Worm (Caenorhabditis elegans) whole organism, young adult: ENCODE results near the gene nhr-243.

ENCODE experiments used
- B0035.1 ChIP-seq: sonication (generic microtip); optimal IDR thresholded peaks from 2 replicates; lab custom pipeline; 2016; ENCODE audit warnings: missing genetic modification characterization, mild to moderate bottlenecking, missing compliant biosample characterization, missing genotype, missing genetic modification reagents
- C17E4.6 ChIP-seq: fragments of 200-800 bp; sonication (Bioruptor generic); IDR thresholded peaks from 2 replicates; pipeline ENCODE4 v1.3.6; 2022; ENCODE audit warnings: missing genetic modification reagents, missing genetic modification characterization, missing compliant biosample characterization
- D2030.7 ChIP-seq: fragments of 200-800 bp; sonication (Bioruptor generic); IDR thresholded peaks from 2 replicates; pipeline ENCODE4 v1.3.6; 2022; ENCODE audit warnings: missing genetic modification reagents, missing genetic modification characterization, missing compliant biosample characterization
- F39B2.1 ChIP-seq: fragments of 200-800 bp; sonication (Bioruptor generic); IDR thresholded peaks from 2 replicates; pipeline ENCODE4 v1.3.6; 2022; ENCODE audit warnings: missing genetic modification reagents, missing genetic modification characterization, missing compliant biosample characterization
- F49E8.2 ChIP-seq: sonication (generic microtip); optimal IDR thresholded peaks from 3 replicates; lab custom pipeline; 2017; ENCODE audit warnings: missing genetic modification characterization, mild to moderate bottlenecking, missing compliant biosample characterization, antibody characterized with exemption, moderate library complexity; ENCODE audit not compliant: insufficient read depth
- F55B11.4 ChIP-seq: sonication (generic microtip); optimal IDR thresholded peaks from 2 replicates; lab custom pipeline; 2016; ENCODE audit warnings: missing compliant biosample characterization, missing genetic modification characterization, borderline replicate concordance; ENCODE audit not compliant: insufficient read depth
- K12H6.12 ChIP-seq: fragments of 200-800 bp; sonication (Bioruptor generic); optimal IDR thresholded peaks from 2 replicates; lab custom pipeline; 2018; ENCODE audit warnings: mild to moderate bottlenecking, missing genetic modification characterization, missing compliant biosample characterization
- Y53G8AR.9 ChIP-seq: fragments of 200-800 bp; sonication (Bioruptor generic); conservative IDR thresholded peaks from 2 replicates; pipeline ENCODE4 v1.3.6; 2022; ENCODE audit warnings: missing genetic modification reagents, missing genetic modification characterization, missing compliant biosample characterization
- akir-1 ChIP-seq: fragments of 200-800 bp; sonication (Bioruptor generic); optimal IDR thresholded peaks from 2 replicates; lab custom pipeline; 2018; ENCODE audit warnings: mild to moderate bottlenecking, missing genetic modification characterization, moderate library complexity, missing compliant biosample characterization
- aptf-3 ChIP-seq: fragments of 200-800 bp; sonication (Bioruptor generic); IDR thresholded peaks from 2 replicates; pipeline ENCODE4 v1.3.6; 2022; ENCODE audit warnings: missing genetic modification characterization, missing compliant biosample characterization
- attf-5 ChIP-seq: fragments of 200-800 bp; sonication (Bioruptor generic); optimal IDR thresholded peaks from 2 replicates; lab custom pipeline; 2018; ENCODE audit warnings: mild to moderate bottlenecking, missing genetic modification characterization, missing compliant biosample characterization
- bed-2 ChIP-seq: fragments of 200-800 bp; sonication (Bioruptor generic); IDR thresholded peaks from 2 replicates; pipeline ENCODE4 v1.3.6; 2022; ENCODE audit warnings: missing genetic modification reagents, missing genetic modification characterization, missing compliant biosample characterization
- cebp-1 ChIP-seq, 2 experiments: fragments of 200-800 bp in 1 of 2; sonication (Bioruptor generic) in 1 of 2; sonication (generic microtip) in 1 of 2; IDR thresholded peaks in 1 of 2; optimal IDR thresholded peaks in 1 of 2; 2 replicates each; pipeline versions ENCODE4 v1.3.6 to Lab custom; 2017 to 2022; ENCODE audit warnings: missing compliant biosample characterization in 2 of 2, missing genetic modification characterization in 2 of 2, mild to moderate bottlenecking in 1 of 2, missing genetic modification reagents in 1 of 2, moderate library complexity in 1 of 2
- ceh-40 ChIP-seq: fragments of 200-800 bp; sonication (Bioruptor generic); IDR thresholded peaks from 2 replicates; pipeline ENCODE4 v1.3.6; 2022; ENCODE audit warnings: missing genetic modification characterization, missing compliant biosample characterization
- dox-1 ChIP-seq: fragments of 200-800 bp; sonication (Bioruptor generic); IDR thresholded peaks from 2 replicates; pipeline ENCODE4 v1.3.6; 2022; ENCODE audit warnings: missing genetic modification reagents, missing genetic modification characterization, missing compliant biosample characterization
- egl-18 ChIP-seq: fragments of 200-800 bp; sonication (Bioruptor generic); IDR thresholded peaks from 2 replicates; pipeline ENCODE4 v1.3.6; 2022; ENCODE audit warnings: missing genetic modification reagents, missing genetic modification characterization, missing compliant biosample characterization
- egrh-3 ChIP-seq: fragments of 200-800 bp; sonication (Bioruptor generic); IDR thresholded peaks from 2 replicates; pipeline ENCODE4 v1.3.6; 2022; ENCODE audit warnings: missing genetic modification reagents, missing genetic modification characterization, missing compliant biosample characterization
- gei-17 ChIP-seq: fragments of 200-800 bp; sonication (Bioruptor generic); optimal IDR thresholded peaks from 2 replicates; lab custom pipeline; 2018; ENCODE audit warnings: mild to moderate bottlenecking, missing genetic modification characterization, missing compliant biosample characterization
- hmg-1.2 ChIP-seq: fragments of 200-800 bp; sonication (Bioruptor generic); IDR thresholded peaks from 2 replicates; pipeline ENCODE4 v1.3.6; 2022; ENCODE audit warnings: missing genetic modification reagents, missing genetic modification characterization, missing compliant biosample characterization
- let-526 ChIP-seq: fragments of 200-800 bp; sonication (Bioruptor generic); IDR thresholded peaks from 2 replicates; pipeline ENCODE4 v1.3.6; 2022; ENCODE audit warnings: missing genetic modification reagents, missing genetic modification characterization, missing compliant biosample characterization
- lin-35 ChIP-seq, 3 experiments: fragments of 150-350 bp in 2 of 3; sonication (generic microtip) in 1 of 3; optimal IDR thresholded peaks; 2 replicates each; lab custom pipeline; 2014 to 2018; ENCODE audit warnings: missing biosample characterization in 3 of 3, missing genetic modification characterization in 3 of 3, missing genetic modification reagents in 3 of 3
- lin-40 ChIP-seq: sonication (generic microtip); optimal IDR thresholded peaks from 2 replicates; lab custom pipeline; 2016; ENCODE audit warnings: missing genetic modification characterization, mild to moderate bottlenecking, missing compliant biosample characterization, missing genotype, missing genetic modification reagents
- lin-54 ChIP-seq: fragments of 200-800 bp; sonication (Bioruptor generic); optimal IDR thresholded peaks from 2 replicates; lab custom pipeline; 2018; ENCODE audit warnings: mild to moderate bottlenecking, missing genetic modification characterization, missing compliant biosample characterization
- lsl-1 ChIP-seq: fragments of 200-800 bp; sonication (Bioruptor generic); optimal IDR thresholded peaks from 2 replicates; lab custom pipeline; 2018; ENCODE audit warnings: mild to moderate bottlenecking, missing genetic modification characterization, moderate library complexity, missing compliant biosample characterization
- mcd-1 ChIP-seq: fragments of 200-800 bp; sonication (Bioruptor generic); IDR thresholded peaks from 2 replicates; pipeline ENCODE4 v1.3.6; 2022; ENCODE audit warnings: missing genetic modification reagents, missing genetic modification characterization, missing compliant biosample characterization
- nhr-120 ChIP-seq: fragments of 200-800 bp; sonication (Bioruptor generic); IDR thresholded peaks from 2 replicates; pipeline ENCODE4 v1.3.6; 2022; ENCODE audit warnings: missing genetic modification characterization, missing compliant biosample characterization
- nhr-80 ChIP-seq: sonication (generic microtip); optimal IDR thresholded peaks from 2 replicates; lab custom pipeline; 2016; ENCODE audit warnings: missing genetic modification characterization, missing compliant biosample characterization
- pbrm-1 ChIP-seq: fragments of 200-800 bp; sonication (Bioruptor generic); IDR thresholded peaks from 2 replicates; pipeline ENCODE4 v1.3.6; 2022; ENCODE audit warnings: missing genetic modification reagents, missing genetic modification characterization, missing compliant biosample characterization
- snpc-3.4 ChIP-seq: sonication (generic microtip); optimal IDR thresholded peaks from 2 replicates; lab custom pipeline; 2017; ENCODE audit warnings: missing genetic modification characterization, mild to moderate bottlenecking, missing compliant biosample characterization, antibody characterized with exemption, moderate library complexity, missing genotype, missing genetic modification reagents
- snpc-4 ChIP-seq, 5 experiments: fragments of 150-350 bp in 1 of 5; sonication (generic microtip) in 4 of 5; optimal IDR thresholded peaks; 2 replicates each; lab custom pipeline; 2014 to 2018; ENCODE audit warnings: missing genetic modification characterization in 5 of 5, missing biosample characterization in 3 of 5, antibody characterized with exemption in 2 of 5, mild to moderate bottlenecking in 2 of 5, missing compliant biosample characterization in 2 of 5, missing genotype in 2 of 5, moderate library complexity in 2 of 5, missing genetic modification reagents in 1 of 5
- tlf-1 ChIP-seq: fragments of 200-800 bp; sonication (Bioruptor generic); optimal IDR thresholded peaks from 2 replicates; lab custom pipeline; 2018; ENCODE audit warnings: mild to moderate bottlenecking, missing genetic modification characterization, missing compliant biosample characterization
- xnd-1 ChIP-seq: sonication (generic microtip); optimal IDR thresholded peaks from 2 replicates; lab custom pipeline; 2016; ENCODE audit warnings: missing genotype, missing genetic modification reagents, missing genetic modification characterization, missing compliant biosample characterization
- zfh-2 ChIP-seq: fragments of 200-800 bp; sonication (Bioruptor generic); conservative IDR thresholded peaks from 2 replicates; pipeline ENCODE4 v1.3.6; 2022; ENCODE audit warnings: missing genetic modification reagents, missing genetic modification characterization, missing compliant biosample characterization
- ztf-18 ChIP-seq: sonication (generic microtip); optimal IDR thresholded peaks from 2 replicates; lab custom pipeline; 2016; ENCODE audit warnings: missing genotype, mild to moderate bottlenecking, missing genetic modification characterization, missing compliant biosample characterization

The nhr-243 gene

DNA sequence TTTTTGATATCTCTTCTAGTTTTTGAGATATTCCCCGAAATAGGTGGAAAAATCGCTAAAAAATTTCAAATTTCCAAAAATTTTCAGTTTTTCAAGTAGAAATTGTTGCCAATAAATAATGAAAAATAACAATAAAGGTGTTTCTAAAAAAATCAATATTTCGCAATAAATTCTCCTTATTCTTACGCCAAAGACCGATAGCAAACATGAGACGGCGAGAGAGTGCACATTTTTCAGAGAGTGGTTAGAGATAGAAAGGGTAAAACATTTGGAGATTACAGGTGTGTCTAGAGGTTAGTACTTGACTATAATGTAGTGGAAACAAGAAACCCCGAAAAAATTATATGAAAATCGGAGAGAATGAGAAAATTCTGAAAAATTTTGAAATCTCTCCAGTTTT, 1.2 kb upstream of the nhr-243 start:
- no peak for TF ChIP-seq zfh-2
- TF ChIP-seq attf-5 (GFP tag; lab: Kevin White, UChicago): peak; percentile 1
- TF ChIP-seq tlf-1: no peak
- TF ChIP-seq hmg-1.2 (GFP tag; lab: Robert Waterston, UW): peak; percentile 71; the same call in 1 of the 2 replicates
- TF ChIP-seq aptf-3 (GFP tag; lab: Robert Waterston, UW): no peak
- peak; percentile 6 for TF ChIP-seq nhr-80 (tag; lab: Kevin White, UChicago)
- TF ChIP-seq cebp-1 (GFP tag; IDR thresholded peaks at IDR 0.05; lab: Robert Waterston, UW): peak; percentile 90
- TF ChIP-seq cebp-1 (tag; optimal IDR thresholded peaks at IDR 0.05; lab: Kevin White, UChicago): peak; percentile 98
- TF ChIP-seq gei-17: no peak
- TF ChIP-seq F49E8.2 (tag; lab: Kevin White, UChicago): no peak

DNA sequence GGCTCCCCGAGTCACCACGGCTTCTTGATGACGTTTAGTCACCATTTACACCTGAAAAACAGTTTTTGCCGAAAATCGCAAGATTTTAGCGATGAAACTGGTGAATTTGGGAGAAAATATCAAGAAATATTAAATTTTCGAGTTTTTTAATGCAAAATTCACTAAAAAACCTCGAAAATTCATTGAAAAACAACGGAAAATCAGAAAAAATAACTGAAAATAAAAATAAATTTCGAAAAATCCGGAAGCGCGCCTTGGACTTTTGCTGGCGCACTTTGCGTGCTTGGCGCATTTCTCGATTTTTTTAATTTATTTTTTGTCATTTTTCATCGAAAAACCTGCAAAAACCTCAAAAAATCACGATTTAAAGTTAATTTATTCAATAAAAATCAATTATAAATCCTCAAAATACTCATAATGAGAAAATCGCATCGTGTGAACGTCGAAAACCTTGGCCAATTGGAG, 5.4 kb downstream of the nhr-243 start, which contains the start of gene emb-4:
emb-4 (minus strand) TSS at position 51 of the 465 bp plus-strand sequence.
- peak; percentile 12 for TF ChIP-seq K12H6.12 (tag; lab: Kevin White, UChicago)
- TF ChIP-seq mcd-1 (GFP tag; lab: Robert Waterston, UW): peak; percentile 53
- TF ChIP-seq dox-1 (GFP tag; lab: Robert Waterston, UW): 0 out of 2 replicates have a peak, but pooled peaks have one; percentile 36
- no peak for TF ChIP-seq F55B11.4
- peak; percentile 51 for TF ChIP-seq lin-40 (tag; lab: Kevin White, UChicago)
- TF ChIP-seq snpc-4 (GFP tag; optimal IDR thresholded peaks at IDR 0.05; lab: Kevin White, UChicago): no peak
- peak in 2 of 4 experiments; percentile 2 to 45 for TF ChIP-seq snpc-4 (tag; optimal IDR thresholded peaks at IDR 0.05; lab: Kevin White, UChicago)
- TF ChIP-seq lsl-1 (GFP tag; lab: Kevin White, UChicago): peak; percentile 24
- no peak for TF ChIP-seq F39B2.1
- no peak for TF ChIP-seq let-526 (GFP tag; lab: Robert Waterston, UW)
- TF ChIP-seq snpc-3.4 (tag; lab: Kevin White, UChicago): peak; percentile 46
- TF ChIP-seq pbrm-1 (GFP tag; lab: Robert Waterston, UW): peak; percentile 55; the same call in 1 of the 2 replicates
- no peak for TF ChIP-seq bed-2
- TF ChIP-seq ztf-18: peak; percentile 92
- no peak for TF ChIP-seq cebp-1 (GFP tag; IDR thresholded peaks at IDR 0.05; lab: Robert Waterston, UW)
- TF ChIP-seq cebp-1 (tag; optimal IDR thresholded peaks at IDR 0.05; lab: Kevin White, UChicago): peak; percentile 46
- TF ChIP-seq akir-1 (GFP tag; lab: Kevin White, UChicago): no peak
- TF ChIP-seq lin-35 (GFP tag; optimal IDR thresholded peaks at IDR 0.05; lab: Kevin White, UChicago): peak in 1 of 3 experiments; percentile 48
- peak; percentile 58 for TF ChIP-seq lin-54 (GFP tag; lab: Kevin White, UChicago)
- TF ChIP-seq B0035.1 (tag; lab: Kevin White, UChicago): no peak

DNA sequence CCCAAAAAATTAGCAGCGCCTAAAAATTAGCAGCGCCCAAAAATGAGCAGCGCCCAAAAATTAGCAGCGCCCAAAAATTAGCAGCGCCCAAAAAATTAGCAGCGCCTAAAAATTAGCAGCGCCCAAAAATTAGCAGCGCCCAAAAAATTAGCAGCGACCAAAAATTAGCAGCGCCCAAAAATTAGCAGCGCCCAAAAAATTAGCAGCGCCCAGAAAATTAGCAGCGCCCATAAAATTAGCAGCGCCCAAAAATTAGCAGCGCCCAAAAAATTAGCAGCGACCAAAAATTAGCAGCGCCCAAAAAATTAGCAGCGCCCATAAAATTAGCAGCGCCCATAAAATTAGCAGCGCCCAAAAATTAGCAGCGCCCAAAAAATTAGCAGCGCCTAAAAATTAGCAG, 17.3 kb downstream of the nhr-243 start:
- TF ChIP-seq Y53G8AR.9 (GFP tag; lab: Robert Waterston, UW) (0 out of 2 replicates have a peak, but pooled peaks have one; percentile 39), D2030.7 (GFP tag; lab: Robert Waterston, UW) (0 out of 2 replicates have a peak, but pooled peaks have one; percentile 8), aptf-3 (GFP tag; lab: Robert Waterston, UW) (peak; percentile 62; the same call in 1 of the 2 replicates), egrh-3 (GFP tag; lab: Robert Waterston, UW) (peak; percentile 41), C17E4.6 (peak; percentile 46; the same call in 1 of the 2 replicates), nhr-120 (GFP tag; lab: Robert Waterston, UW) (0 out of 2 replicates have a peak, but pooled peaks have one; percentile 11), bed-2 (0 out of 2 replicates have a peak, but pooled peaks have one; percentile 13)

DNA sequence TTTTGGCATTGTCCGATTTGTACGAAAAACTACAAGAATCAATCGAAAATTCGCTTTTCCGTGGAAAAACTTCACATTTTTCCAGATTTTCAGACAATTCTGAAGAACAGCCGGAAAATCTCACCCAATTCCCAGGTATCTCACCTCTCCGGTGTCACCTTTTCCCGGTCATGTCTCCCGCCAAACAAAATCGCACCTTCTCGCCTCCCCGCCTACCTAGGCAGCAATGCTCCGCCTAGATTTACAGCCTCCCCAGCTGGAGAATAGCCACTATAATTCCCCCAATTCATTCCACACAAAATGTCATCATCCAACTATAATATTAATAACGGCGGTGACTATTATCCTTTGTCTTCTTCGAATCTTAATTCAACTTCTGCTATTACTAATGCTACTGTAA, 26.5 kb downstream of the nhr-243 start, which contains the start of gene ceh-51:
ceh-51 (plus strand) TSS at position 301 of the 400 bp plus-strand sequence.
- TF ChIP-seq ceh-40 (no peak), D2030.7 (GFP tag; lab: Robert Waterston, UW) (no peak), egl-18 (no peak), xnd-1 (tag; lab: Kevin White, UChicago) (no peak), mcd-1 (GFP tag; lab: Robert Waterston, UW) (no peak), K12H6.12 (tag; lab: Kevin White, UChicago) (no peak)
